Worm (Caenorhabditis elegans): ENCODE results near the gene ZK596.2.

DNA sequence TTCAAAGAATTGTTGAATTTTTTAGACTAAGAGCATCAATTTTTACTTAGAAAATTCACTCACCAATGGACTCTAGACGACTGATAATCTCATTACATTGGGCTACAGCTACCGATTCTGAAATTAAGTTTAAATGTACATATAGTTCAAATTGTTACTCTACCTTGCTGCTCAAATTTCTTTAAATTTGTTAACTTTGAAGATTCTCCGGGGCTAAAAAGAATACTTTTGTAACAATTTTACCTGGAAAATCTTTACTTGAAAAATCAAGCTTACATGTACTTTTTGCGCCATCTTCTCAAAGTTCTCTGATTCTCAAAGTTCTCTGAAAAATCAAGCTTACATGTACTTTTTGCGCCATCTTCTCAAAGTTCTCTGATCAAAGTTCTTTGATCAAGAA lies 29.6 kb downstream of the ZK596.2 start, which contains the start of gene sdz-13:
- TF ChIP-seq R02D3.7 (tag; optimal IDR thresholded peaks at IDR 0.05) (no peak), fos-1 (tag; optimal IDR thresholded peaks at IDR 0.05) (no peak), pha-4 (GFP tag; IDR thresholded peaks at IDR 0.05) (no peak), pha-4 (tag; optimal IDR thresholded peaks at IDR 0.05) (no peak), ztf-11 (tag; optimal IDR thresholded peaks at IDR 0.05) (no peak), ces-1 (GFP tag; optimal IDR thresholded peaks at IDR 0.05) (no peak), mep-1 (tag; optimal IDR thresholded peaks at IDR 0.05) (no peak), egl-27 (tag; optimal IDR thresholded peaks at IDR 0.05) (no peak), aha-1 (tag) (no peak), nhr-11 (tag; optimal IDR thresholded peaks at IDR 0.05) (no peak), mes-2 (tag; optimal IDR thresholded peaks at IDR 0.05; ENCODE audit: poor library complexity, severe bottlenecking) (no peak), nhr-237 (tag; optimal IDR thresholded peaks at IDR 0.05) (no peak), nhr-76 (tag; optimal IDR thresholded peaks at IDR 0.05) (no peak)

All from whole organism, L4 larva.